Fruit fly (Drosophila melanogaster) whole organism, adult: Measurements from ENCODE around the gene CG5078.

Source experiments
- CG11617 ChIP-seq: fragments of 200-800 bp; sonication (Bioruptor generic); optimal IDR thresholded peaks from 2 replicates; lab custom pipeline; 2017; ENCODE audit warnings: mild to moderate bottlenecking, missing biosample characterization, missing genetic modification reagents, missing genetic modification characterization
- CG14711 ChIP-seq: fragments of 200-800 bp; sonication (Bioruptor generic); optimal IDR thresholded peaks from 2 replicates; lab custom pipeline; 2018; ENCODE audit warnings: missing biosample characterization, mild to moderate bottlenecking, missing genetic modification characterization, moderate library complexity
- Clk ChIP-seq: fragments of 200-800 bp; sonication (Bioruptor generic); optimal IDR thresholded peaks from 2 replicates; lab custom pipeline; 2017; ENCODE audit warnings: missing biosample characterization, missing genetic modification characterization
- Crg-1 ChIP-seq: fragments of 200-800 bp; sonication (Bioruptor generic); optimal IDR thresholded peaks from 2 replicates; lab custom pipeline; 2016; ENCODE audit warnings: missing biosample characterization, missing genetic modification characterization
- toe ChIP-seq: fragments of 200-800 bp; sonication (Bioruptor generic); optimal IDR thresholded peaks from 2 replicates; lab custom pipeline; 2016; ENCODE audit warnings: missing biosample characterization, missing genetic modification characterization

dm6 chr3L:20473021-20473799 lies 32.6 kb upstream of the CG5078 start, which contains the start of the genes CG32428 and CG5969:
- TF ChIP-seq CG11617 (GFP tag; lab: Kevin White, UChicago) (peak; percentile 40), Clk (GFP tag; lab: Kevin White, UChicago) (no peak), Crg-1 (GFP tag; lab: Kevin White, UChicago) (no peak), CG14711 (peak; percentile 60), toe (GFP tag; lab: Kevin White, UChicago) (peak; percentile 8)
